Worm (Caenorhabditis elegans) whole organism, young adult: ENCODE results near the gene F59B2.14.
A peak's percentile ranks its signal among the peaks of the same experiment; 100 is the strongest.

Experiments used
- B0035.1 ChIP-seq: sonication (generic microtip); optimal IDR thresholded peaks from 2 replicates; lab custom pipeline; 2016; ENCODE audit warnings: missing genetic modification characterization, mild to moderate bottlenecking, missing compliant biosample characterization, missing genotype, missing genetic modification reagents
- B0261.1 ChIP-seq: sonication (generic microtip); optimal IDR thresholded peaks from 2 replicates; lab custom pipeline; 2016; ENCODE audit warnings: mild to moderate bottlenecking, missing genetic modification characterization, moderate library complexity, missing compliant biosample characterization
- D2030.7 ChIP-seq: fragments of 200-800 bp; sonication (Bioruptor generic); IDR thresholded peaks from 2 replicates; pipeline ENCODE4 v1.3.6; 2022; ENCODE audit warnings: missing genetic modification reagents, missing genetic modification characterization, missing compliant biosample characterization
- F23B12.7 ChIP-seq: sonication (generic microtip); optimal IDR thresholded peaks from 2 replicates; lab custom pipeline; 2017; ENCODE audit warnings: missing genetic modification characterization, mild to moderate bottlenecking, missing compliant biosample characterization, antibody characterized with exemption, moderate library complexity; ENCODE audit not compliant: insufficient read depth
- F33H1.4 ChIP-seq: fragments of 200-800 bp; sonication (Bioruptor generic); IDR thresholded peaks from 2 replicates; pipeline ENCODE4 v1.3.6; 2022; ENCODE audit warnings: missing genetic modification reagents, missing genetic modification characterization, missing compliant biosample characterization
- F37B4.10 ChIP-seq: fragments of 200-800 bp; sonication (Bioruptor generic); IDR thresholded peaks from 2 replicates; pipeline ENCODE4 v1.3.6; 2022; ENCODE audit warnings: missing genetic modification characterization, missing compliant biosample characterization
- F55B11.4 ChIP-seq: sonication (generic microtip); optimal IDR thresholded peaks from 2 replicates; lab custom pipeline; 2016; ENCODE audit warnings: missing compliant biosample characterization, missing genetic modification characterization, borderline replicate concordance; ENCODE audit not compliant: insufficient read depth
- Y67H2A.10 ChIP-seq: fragments of 200-800 bp; sonication (Bioruptor generic); conservative IDR thresholded peaks from 2 replicates; pipeline ENCODE4 v1.3.6; 2022; ENCODE audit warnings: missing genetic modification reagents, missing genetic modification characterization, missing compliant biosample characterization
- akir-1 ChIP-seq: fragments of 200-800 bp; sonication (Bioruptor generic); optimal IDR thresholded peaks from 2 replicates; lab custom pipeline; 2018; ENCODE audit warnings: mild to moderate bottlenecking, missing genetic modification characterization, moderate library complexity, missing compliant biosample characterization
- aptf-2 ChIP-seq: fragments of 200-800 bp; sonication (Bioruptor generic); conservative IDR thresholded peaks from 2 replicates; pipeline ENCODE4 v1.3.6; 2022; ENCODE audit warnings: missing genetic modification reagents, missing genetic modification characterization, missing compliant biosample characterization
- aptf-3 ChIP-seq: fragments of 200-800 bp; sonication (Bioruptor generic); IDR thresholded peaks from 2 replicates; pipeline ENCODE4 v1.3.6; 2022; ENCODE audit warnings: missing genetic modification characterization, missing compliant biosample characterization
- atf-7 ChIP-seq: sonication (generic microtip); optimal IDR thresholded peaks from 2 replicates; lab custom pipeline; 2017; ENCODE audit warnings: mild to moderate bottlenecking, missing genetic modification characterization, missing compliant biosample characterization
- athp-1 ChIP-seq: sonication (generic microtip); optimal IDR thresholded peaks from 2 replicates; lab custom pipeline; 2017; ENCODE audit warnings: mild to moderate bottlenecking, missing genetic modification characterization, missing compliant biosample characterization
- bed-1 ChIP-seq: fragments of 200-800 bp; sonication (Bioruptor generic); IDR thresholded peaks from 2 replicates; pipeline ENCODE4 v1.3.6; 2022; ENCODE audit warnings: missing genetic modification reagents, missing genetic modification characterization, missing compliant biosample characterization
- cebp-1 ChIP-seq, 2 experiments: fragments of 200-800 bp in 1 of 2; sonication (Bioruptor generic) in 1 of 2; sonication (generic microtip) in 1 of 2; IDR thresholded peaks in 1 of 2; optimal IDR thresholded peaks in 1 of 2; 2 replicates each; pipeline versions ENCODE4 v1.3.6 to Lab custom; 2017 to 2022; ENCODE audit warnings: missing compliant biosample characterization in 2 of 2, missing genetic modification characterization in 2 of 2, mild to moderate bottlenecking in 1 of 2, missing genetic modification reagents in 1 of 2, moderate library complexity in 1 of 2
- cebp-2 ChIP-seq: fragments of 200-800 bp; sonication (Bioruptor generic); IDR thresholded peaks from 2 replicates; pipeline ENCODE4 v1.3.6; 2022; ENCODE audit warnings: missing genetic modification characterization, missing compliant biosample characterization
- ceh-58 ChIP-seq: fragments of 200-800 bp; sonication (Bioruptor generic); IDR thresholded peaks from 2 replicates; pipeline ENCODE4 v1.3.6; 2022; ENCODE audit warnings: missing genetic modification characterization, missing compliant biosample characterization
- dpl-1 ChIP-seq: fragments of 150-350 bp; optimal IDR thresholded peaks from 2 replicates; lab custom pipeline; 2014; ENCODE audit warnings: missing biosample characterization, missing genetic modification reagents, missing genetic modification characterization
- efl-1 ChIP-seq: fragments of 150-350 bp; optimal IDR thresholded peaks from 2 replicates; lab custom pipeline; 2014; ENCODE audit warnings: missing biosample characterization, missing genetic modification reagents, missing genetic modification characterization
- ets-4 ChIP-seq: fragments of 200-800 bp; sonication (Bioruptor generic); optimal IDR thresholded peaks from 2 replicates; lab custom pipeline; 2018; ENCODE audit warnings: mild to moderate bottlenecking, missing genetic modification characterization, missing compliant biosample characterization
- fkh-3 ChIP-seq: sonication (generic microtip); optimal IDR thresholded peaks from 2 replicates; lab custom pipeline; 2016; ENCODE audit warnings: mild to moderate bottlenecking, missing genetic modification characterization, missing compliant biosample characterization
- gei-17 ChIP-seq: fragments of 200-800 bp; sonication (Bioruptor generic); optimal IDR thresholded peaks from 2 replicates; lab custom pipeline; 2018; ENCODE audit warnings: mild to moderate bottlenecking, missing genetic modification characterization, missing compliant biosample characterization
- hlh-26 ChIP-seq: fragments of 200-800 bp; sonication (Bioruptor generic); conservative IDR thresholded peaks from 2 replicates; pipeline ENCODE4 v1.3.6; 2022; ENCODE audit warnings: missing genetic modification reagents, missing genetic modification characterization, missing compliant biosample characterization
- hmg-20 ChIP-seq: fragments of 200-800 bp; sonication (Bioruptor generic); IDR thresholded peaks from 2 replicates; pipeline ENCODE4 v1.3.6; 2022; ENCODE audit warnings: missing genetic modification reagents, missing genetic modification characterization, missing compliant biosample characterization
- hrde-1 ChIP-seq: sonication (generic microtip); optimal IDR thresholded peaks from 2 replicates; lab custom pipeline; 2016; ENCODE audit warnings: missing genetic modification characterization, mild to moderate bottlenecking, missing compliant biosample characterization, moderate library complexity, missing genotype, missing genetic modification reagents, borderline replicate concordance
- hsf-1 ChIP-seq: fragments of 200-800 bp; sonication (Bioruptor generic); IDR thresholded peaks from 2 replicates; pipeline ENCODE4 v1.3.6; 2022; ENCODE audit warnings: missing genetic modification reagents, missing genetic modification characterization, missing compliant biosample characterization
- let-526 ChIP-seq: fragments of 200-800 bp; sonication (Bioruptor generic); IDR thresholded peaks from 2 replicates; pipeline ENCODE4 v1.3.6; 2022; ENCODE audit warnings: missing genetic modification reagents, missing genetic modification characterization, missing compliant biosample characterization
- lin-35 ChIP-seq, 3 experiments: fragments of 150-350 bp in 2 of 3; sonication (generic microtip) in 1 of 3; optimal IDR thresholded peaks; 2 replicates each; lab custom pipeline; 2014 to 2018; ENCODE audit warnings: missing biosample characterization in 3 of 3, missing genetic modification characterization in 3 of 3, missing genetic modification reagents in 3 of 3
- lin-54 ChIP-seq: fragments of 200-800 bp; sonication (Bioruptor generic); optimal IDR thresholded peaks from 2 replicates; lab custom pipeline; 2018; ENCODE audit warnings: mild to moderate bottlenecking, missing genetic modification characterization, missing compliant biosample characterization
- lir-1 ChIP-seq: fragments of 200-800 bp; sonication (Bioruptor generic); conservative IDR thresholded peaks from 2 replicates; pipeline ENCODE4 v1.3.6; 2022; ENCODE audit warnings: missing genetic modification reagents, missing genetic modification characterization, missing compliant biosample characterization
- lsl-1 ChIP-seq: fragments of 200-800 bp; sonication (Bioruptor generic); optimal IDR thresholded peaks from 2 replicates; lab custom pipeline; 2018; ENCODE audit warnings: mild to moderate bottlenecking, missing genetic modification characterization, moderate library complexity, missing compliant biosample characterization
- lsy-27 ChIP-seq: sonication (generic microtip); optimal IDR thresholded peaks from 2 replicates; lab custom pipeline; 2017; ENCODE audit warnings: missing genetic modification characterization, mild to moderate bottlenecking, missing compliant biosample characterization, antibody characterized with exemption, missing genotype, borderline replicate concordance; ENCODE audit not compliant: insufficient read depth
- madf-3 ChIP-seq: fragments of 200-800 bp; sonication (Bioruptor generic); IDR thresholded peaks from 2 replicates; pipeline ENCODE4 v1.3.6; 2022; ENCODE audit warnings: missing genetic modification reagents, missing genetic modification characterization, missing compliant biosample characterization
- madf-6 ChIP-seq: fragments of 200-800 bp; sonication (Bioruptor generic); IDR thresholded peaks from 2 replicates; pipeline ENCODE4 v1.3.6; 2022; ENCODE audit warnings: missing genetic modification reagents, missing genetic modification characterization, missing compliant biosample characterization
- mxl-1 ChIP-seq: sonication (generic microtip); optimal IDR thresholded peaks from 2 replicates; lab custom pipeline; 2016; ENCODE audit warnings: missing genetic modification characterization, missing compliant biosample characterization
- nhr-120 ChIP-seq: fragments of 200-800 bp; sonication (Bioruptor generic); IDR thresholded peaks from 2 replicates; pipeline ENCODE4 v1.3.6; 2022; ENCODE audit warnings: missing genetic modification characterization, missing compliant biosample characterization
- pbrm-1 ChIP-seq: fragments of 200-800 bp; sonication (Bioruptor generic); IDR thresholded peaks from 2 replicates; pipeline ENCODE4 v1.3.6; 2022; ENCODE audit warnings: missing genetic modification reagents, missing genetic modification characterization, missing compliant biosample characterization
- pha-4 ChIP-seq: fragments of 150-350 bp; sonication (generic microtip); optimal IDR thresholded peaks from 2 replicates; lab custom pipeline; 2014; ENCODE audit warnings: missing biosample characterization, missing genetic modification reagents, missing genetic modification characterization
- sea-2 ChIP-seq: fragments of 200-800 bp; sonication (Bioruptor generic); IDR thresholded peaks from 2 replicates; pipeline ENCODE4 v1.3.6; 2022; ENCODE audit warnings: missing genetic modification characterization, missing compliant biosample characterization
- snpc-4 ChIP-seq, 5 experiments: fragments of 150-350 bp in 1 of 5; sonication (generic microtip) in 4 of 5; optimal IDR thresholded peaks; 2 replicates each; lab custom pipeline; 2014 to 2018; ENCODE audit warnings: missing genetic modification characterization in 5 of 5, missing biosample characterization in 3 of 5, antibody characterized with exemption in 2 of 5, mild to moderate bottlenecking in 2 of 5, missing compliant biosample characterization in 2 of 5, missing genotype in 2 of 5, moderate library complexity in 2 of 5, missing genetic modification reagents in 1 of 5
- tbp1 ChIP-seq: fragments of 200-800 bp; sonication (Bioruptor generic); optimal IDR thresholded peaks from 2 replicates; lab custom pipeline; 2018; ENCODE audit warnings: mild to moderate bottlenecking, missing genetic modification characterization, missing compliant biosample characterization
- unc-62 ChIP-seq: fragments of 150-350 bp; optimal IDR thresholded peaks from 2 replicates; lab custom pipeline; 2014; ENCODE audit warnings: missing biosample characterization, missing genetic modification reagents, missing genetic modification characterization
- ztf-18 ChIP-seq: sonication (generic microtip); optimal IDR thresholded peaks from 2 replicates; lab custom pipeline; 2016; ENCODE audit warnings: missing genotype, mild to moderate bottlenecking, missing genetic modification characterization, missing compliant biosample characterization
- ztf-22 ChIP-seq: fragments of 200-800 bp; sonication (Bioruptor generic); optimal IDR thresholded peaks from 2 replicates; lab custom pipeline; 2018; ENCODE audit warnings: mild to moderate bottlenecking, missing genetic modification characterization, moderate library complexity, missing compliant biosample characterization

The F59B2.14 gene

ce11 chrIII:8985461-8985860 is 37.0 kb downstream of the F59B2.14 start:
- TF ChIP-seq hsf-1, result peak; percentile 92
- no peak for TF ChIP-seq lir-1 (GFP tag; lab: Robert Waterston, UW)
- TF ChIP-seq fkh-3 (tag; lab: Kevin White, UChicago), result no peak
- no peak for TF ChIP-seq F55B11.4 (tag; lab: Kevin White, UChicago)
- no peak for TF ChIP-seq unc-62 (GFP tag; lab: Kevin White, UChicago)
- TF ChIP-seq mxl-1 (tag; lab: Kevin White, UChicago), result no peak
- TF ChIP-seq gei-17 (GFP tag; lab: Kevin White, UChicago), result no peak
- TF ChIP-seq ceh-58 (GFP tag; lab: Robert Waterston, UW), result no peak
- no peak for TF ChIP-seq Y67H2A.10 (GFP tag; lab: Robert Waterston, UW)
- TF ChIP-seq athp-1, result no peak
- TF ChIP-seq lsy-27 (tag; lab: Kevin White, UChicago), result no peak
- TF ChIP-seq bed-1 (GFP tag; lab: Robert Waterston, UW), result no peak
- no peak for TF ChIP-seq aptf-2 (GFP tag; lab: Robert Waterston, UW)
- TF ChIP-seq let-526 (GFP tag; lab: Robert Waterston, UW), result no peak
- TF ChIP-seq sea-2 (GFP tag; lab: Robert Waterston, UW), result no peak
- TF ChIP-seq pha-4 (tag; lab: Kevin White, UChicago), result no peak
- no peak for TF ChIP-seq snpc-4 (GFP tag; optimal IDR thresholded peaks at IDR 0.05; lab: Kevin White, UChicago)
- no peak for TF ChIP-seq snpc-4 (tag; optimal IDR thresholded peaks at IDR 0.05; lab: Kevin White, UChicago)
- no peak for TF ChIP-seq B0261.1
- 0 out of 2 replicates have a peak, but pooled peaks have one; percentile 45 for TF ChIP-seq madf-6 (GFP tag; lab: Robert Waterston, UW)
- peak; percentile 31 for TF ChIP-seq lsl-1 (GFP tag; lab: Kevin White, UChicago)
- peak; percentile 36; the same call in 1 of the 2 replicates for TF ChIP-seq D2030.7 (GFP tag; lab: Robert Waterston, UW)
- TF ChIP-seq lin-35 (GFP tag; optimal IDR thresholded peaks at IDR 0.05; lab: Kevin White, UChicago), result no peak
- TF ChIP-seq cebp-1 (GFP tag; IDR thresholded peaks at IDR 0.05; lab: Robert Waterston, UW), result no peak
- TF ChIP-seq cebp-1 (tag; optimal IDR thresholded peaks at IDR 0.05; lab: Kevin White, UChicago), result no peak
- peak; percentile 0 for TF ChIP-seq F23B12.7 (tag; lab: Kevin White, UChicago)
- no peak for TF ChIP-seq B0035.1 (tag; lab: Kevin White, UChicago)
- TF ChIP-seq aptf-3 (GFP tag; lab: Robert Waterston, UW), result no peak
- no peak for TF ChIP-seq ets-4 (GFP tag; lab: Kevin White, UChicago)
- TF ChIP-seq hlh-26, result no peak
- TF ChIP-seq efl-1 (GFP tag; lab: Kevin White, UChicago), result peak; percentile 58
- no peak for TF ChIP-seq ztf-22 (GFP tag; lab: Kevin White, UChicago)
- no peak for TF ChIP-seq cebp-2 (GFP tag; lab: Robert Waterston, UW)
- TF ChIP-seq tbp1, result no peak
- TF ChIP-seq akir-1 (GFP tag; lab: Kevin White, UChicago), result no peak
- no peak for TF ChIP-seq nhr-120 (GFP tag; lab: Robert Waterston, UW)
- no peak for TF ChIP-seq ztf-18 (tag; lab: Kevin White, UChicago)
- no peak for TF ChIP-seq atf-7 (tag; lab: Kevin White, UChicago)
- TF ChIP-seq lin-54 (GFP tag; lab: Kevin White, UChicago), result peak; percentile 89
- no peak for TF ChIP-seq pbrm-1 (GFP tag; lab: Robert Waterston, UW)
- TF ChIP-seq F33H1.4, result peak; percentile 21; the same call in 1 of the 2 replicates
- TF ChIP-seq hmg-20 (GFP tag; lab: Robert Waterston, UW), result no peak
- no peak for TF ChIP-seq F37B4.10 (GFP tag; lab: Robert Waterston, UW)
- TF ChIP-seq dpl-1 (GFP tag; lab: Kevin White, UChicago), result peak; percentile 52
- no peak for TF ChIP-seq madf-3
- TF ChIP-seq hrde-1 (tag; lab: Kevin White, UChicago), result no peak
